Fruit fly (Drosophila melanogaster) whole organism, wandering third instar larva: Measurements from ENCODE around the gene APP-BP1.
A peak's percentile ranks its signal among the peaks of the same experiment; 100 is the strongest.

ENCODE experiments used
- Abd-B ChIP-seq: fragments of >200 bp; optimal IDR thresholded peaks from 2 replicates; lab custom pipeline; 2017; ENCODE audit warnings: missing biosample characterization, missing genetic modification characterization
- CG9705 ChIP-seq: fragments of 200-800 bp; sonication (Bioruptor generic); optimal IDR thresholded peaks from 2 replicates; lab custom pipeline; 2018; ENCODE audit warnings: missing biosample characterization, mild to moderate bottlenecking, missing genetic modification characterization
- brk ChIP-seq: fragments of 200-800 bp; sonication (Bioruptor generic); optimal IDR thresholded peaks from 2 replicates; lab custom pipeline; 2016; ENCODE audit warnings: missing biosample characterization, mild to moderate bottlenecking, missing genetic modification characterization
- dmrt93B ChIP-seq: fragments of 200-800 bp; sonication (Bioruptor generic); optimal IDR thresholded peaks from 2 replicates; lab custom pipeline; 2018; ENCODE audit warnings: missing biosample characterization, mild to moderate bottlenecking, missing genetic modification characterization
- ey ChIP-seq: fragments of 200-800 bp; sonication (Bioruptor generic); optimal IDR thresholded peaks from 2 replicates; lab custom pipeline; 2016; ENCODE audit warnings: missing biosample characterization, missing genetic modification characterization
- foxo ChIP-seq, 2 experiments: fragments of 200-800 bp; sonication (Bioruptor generic); optimal IDR thresholded peaks; 2 replicates in 1 of 2; 3 replicates in 1 of 2; lab custom pipeline; 2016 to 2017; ENCODE audit warnings: missing biosample characterization in 2 of 2, missing genetic modification characterization in 2 of 2
- jim ChIP-seq: fragments of 175-275, 200-325 bp; sonication (Bioruptor generic); optimal IDR thresholded peaks from 2 replicates; lab custom pipeline; 2016; ENCODE audit warnings: missing biosample characterization, mild to moderate bottlenecking, missing genetic modification characterization
- pan ChIP-seq: fragments of >200 bp; optimal IDR thresholded peaks from 2 replicates; lab custom pipeline; 2017
- sage ChIP-seq: fragments of 200-800 bp; sonication (Bioruptor generic); optimal IDR thresholded peaks from 2 replicates; lab custom pipeline; 2016; ENCODE audit warnings: missing biosample characterization, mild to moderate bottlenecking, missing genetic modification characterization
- tai ChIP-seq: sonication (Bioruptor generic); optimal IDR thresholded peaks from 2 replicates; lab custom pipeline; 2016; ENCODE audit warnings: missing biosample characterization, missing genetic modification characterization

DNA sequence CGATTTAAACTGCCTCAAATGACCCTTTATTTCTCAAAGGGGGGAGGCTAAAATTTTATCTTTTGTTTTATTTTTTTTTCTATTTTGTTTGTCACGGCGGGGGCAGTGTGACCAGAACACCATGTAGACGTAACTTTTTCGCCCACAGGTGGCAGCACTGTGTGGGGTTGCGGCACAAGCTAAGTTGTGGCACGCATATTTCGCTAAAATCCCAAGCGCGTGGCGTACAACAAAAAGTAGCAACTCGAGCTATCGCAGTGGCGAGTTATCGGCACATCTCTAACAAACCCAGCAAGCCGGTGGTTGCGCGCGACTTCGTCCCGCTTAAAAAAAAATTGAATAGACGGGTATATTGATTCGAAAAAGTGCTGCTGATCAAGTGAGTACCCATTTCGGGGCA, 24.9 kb downstream of the APP-BP1 start, which contains the start of the genes Ufd1 and NaPi-III:
- TF ChIP-seq jim, result peak; percentile 81
- TF ChIP-seq Abd-B, result no peak
- no peak for TF ChIP-seq pan (lab: Kevin White, UChicago)
- no peak for TF ChIP-seq dmrt93B
- TF ChIP-seq tai (GFP tag; lab: Kevin White, UChicago), result no peak
- no peak for TF ChIP-seq brk
- TF ChIP-seq ey, result no peak
- TF ChIP-seq foxo (GFP tag; optimal IDR thresholded peaks at IDR 0.05; lab: Kevin White, UChicago), result peak in 1 of 2 experiments; percentile 30
- no peak for TF ChIP-seq CG9705 (GFP tag; lab: Kevin White, UChicago)
- no peak for TF ChIP-seq sage (GFP tag; lab: Kevin White, UChicago)
